Fruit fly (Drosophila melanogaster) Kc167 (cell line): Measurements from ENCODE around the gene Ced-12.

Experiments
- Myc ChIP-seq: fragments of >200 bp; optimal IDR thresholded peaks from 2 replicates; lab custom pipeline; 2017; ENCODE audit warnings: missing external identifiers
- h ChIP-seq: fragments of >200 bp; optimal IDR thresholded peaks from 3 replicates; lab custom pipeline; 2018; ENCODE audit warnings: missing external identifiers
- insv ChIP-seq: fragments of >200 bp; optimal IDR thresholded peaks from 3 replicates; lab custom pipeline; 2018; ENCODE audit warnings: missing external identifiers
- psq ChIP-seq: fragments of >200 bp; optimal IDR thresholded peaks from 2 replicates; lab custom pipeline; 2017; ENCODE audit warnings: missing external identifiers
- ttk ChIP-seq: sonication (Bioruptor generic); optimal IDR thresholded peaks from 2 replicates; lab custom pipeline; 2017; ENCODE audit warnings: missing external identifiers

dm6 chr2L:12078123-12078658, 19.4 kb upstream of the Ced-12 start:
- TF ChIP-seq insv (lab: Kevin White, UChicago) (no peak), psq (lab: Kevin White, UChicago) (no peak), h (lab: Kevin White, UChicago) (no peak), ttk (lab: Kevin White, UChicago) (no peak), Myc (no peak)
